Worm (Caenorhabditis elegans) whole organism, mixed stage, embryonic: ENCODE results near the gene hsp-43.

ENCODE experiments used
- M03D4.4 ChIP-seq: sonication (generic microtip); optimal IDR thresholded peaks from 2 replicates; lab custom pipeline; 2017; ENCODE audit warnings: mild to moderate bottlenecking, missing genetic modification characterization, missing compliant biosample characterization
- blmp-1 ChIP-seq: fragments of 150-350 bp; optimal IDR thresholded peaks from 2 replicates; lab custom pipeline; 2014; ENCODE audit warnings: missing biosample characterization, missing genetic modification characterization
- ceh-39 ChIP-seq: fragments of 150-350 bp; optimal IDR thresholded peaks from 2 replicates; lab custom pipeline; 2014; ENCODE audit warnings: missing biosample characterization, missing genetic modification characterization
- ceh-43 ChIP-seq: fragments of 200-800 bp; sonication (Bioruptor generic); optimal IDR thresholded peaks from 2 replicates; lab custom pipeline; 2018; ENCODE audit warnings: mild to moderate bottlenecking, missing genetic modification characterization, moderate library complexity, missing compliant biosample characterization
- ceh-83 ChIP-seq: fragments of 200-800 bp; sonication (Bioruptor generic); optimal IDR thresholded peaks from 2 replicates; lab custom pipeline; 2018; ENCODE audit warnings: mild to moderate bottlenecking, missing genetic modification characterization, missing compliant biosample characterization
- ces-1 ChIP-seq: fragments of 150-350 bp; optimal IDR thresholded peaks from 2 replicates; lab custom pipeline; 2014; ENCODE audit warnings: missing biosample characterization, missing genetic modification reagents, missing genetic modification characterization
- drap-1 ChIP-seq: fragments of 200-800 bp; sonication (Bioruptor generic); optimal IDR thresholded peaks from 3 replicates; lab custom pipeline; 2018; ENCODE audit warnings: mild to moderate bottlenecking, missing genetic modification characterization, missing compliant biosample characterization
- elt-1 ChIP-seq: sonication (generic microtip); optimal IDR thresholded peaks from 2 replicates; lab custom pipeline; 2017; ENCODE audit warnings: missing genetic modification characterization, mild to moderate bottlenecking, missing compliant biosample characterization, antibody characterized with exemption, moderate library complexity, borderline replicate concordance; ENCODE audit not compliant: insufficient read depth
- elt-3 ChIP-seq: fragments of 150-350 bp; optimal IDR thresholded peaks from 2 replicates; lab custom pipeline; 2014; ENCODE audit warnings: missing biosample characterization, missing genetic modification characterization
- flh-1 ChIP-seq: fragments of 200-800 bp; sonication (Bioruptor generic); optimal IDR thresholded peaks from 2 replicates; lab custom pipeline; 2018; ENCODE audit warnings: mild to moderate bottlenecking, missing genetic modification characterization, moderate library complexity, missing compliant biosample characterization
- ham-2 ChIP-seq: fragments of 200-800 bp; sonication (Bioruptor generic); optimal IDR thresholded peaks from 2 replicates; lab custom pipeline; 2018; ENCODE audit warnings: mild to moderate bottlenecking, missing genetic modification characterization, missing compliant biosample characterization
- hlh-1 ChIP-seq: fragments of 150-350 bp; optimal IDR thresholded peaks from 2 replicates; lab custom pipeline; 2014; ENCODE audit warnings: missing biosample characterization, missing genetic modification reagents, missing genetic modification characterization
- lin-13 ChIP-seq: fragments of 150-350 bp; optimal IDR thresholded peaks from 2 replicates; lab custom pipeline; 2014; ENCODE audit warnings: missing biosample characterization, missing genetic modification characterization
- lsy-2 ChIP-seq: fragments of 150-350 bp; optimal IDR thresholded peaks from 2 replicates; lab custom pipeline; 2014; ENCODE audit warnings: missing biosample characterization, missing genetic modification characterization
- mab-5 ChIP-seq: fragments of 150-350 bp; optimal IDR thresholded peaks from 2 replicates; lab custom pipeline; 2014; ENCODE audit warnings: missing biosample characterization, missing genetic modification characterization
- mep-1 ChIP-seq: fragments of 150-350 bp; optimal IDR thresholded peaks from 2 replicates; lab custom pipeline; 2017; ENCODE audit warnings: missing biosample characterization, missing genetic modification reagents, missing genetic modification characterization, inconsistent platforms
- mls-2 ChIP-seq: sonication (generic microtip); optimal IDR thresholded peaks from 2 replicates; lab custom pipeline; 2016; ENCODE audit warnings: mild to moderate bottlenecking, missing genetic modification characterization, moderate library complexity, missing compliant biosample characterization
- nhr-12 ChIP-seq: fragments of 150-350 bp; optimal IDR thresholded peaks from 2 replicates; lab custom pipeline; 2014; ENCODE audit warnings: missing biosample characterization, missing genetic modification characterization
- nhr-237 ChIP-seq: fragments of 150-350 bp; optimal IDR thresholded peaks from 2 replicates; lab custom pipeline; 2014; ENCODE audit warnings: missing biosample characterization, missing genetic modification characterization
- nhr-28 ChIP-seq: fragments of 150-350 bp; optimal IDR thresholded peaks from 2 replicates; lab custom pipeline; 2014; ENCODE audit warnings: missing biosample characterization, missing genetic modification characterization
- pha-4 ChIP-seq: fragments of 150-350 bp; optimal IDR thresholded peaks from 2 replicates; lab custom pipeline; 2018; ENCODE audit warnings: missing biosample characterization, missing genetic modification reagents, missing genetic modification characterization
- sem-2 ChIP-seq: fragments of 200-800 bp; sonication (Bioruptor generic); optimal IDR thresholded peaks from 2 replicates; lab custom pipeline; 2018; ENCODE audit warnings: mild to moderate bottlenecking, missing genetic modification characterization, missing compliant biosample characterization
- snpc-4 ChIP-seq: fragments of 150-350 bp; optimal IDR thresholded peaks from 2 replicates; lab custom pipeline; 2014; ENCODE audit warnings: missing biosample characterization, missing genetic modification characterization
- sptf-1 ChIP-seq: sonication (generic microtip); optimal IDR thresholded peaks from 2 replicates; lab custom pipeline; 2017; ENCODE audit warnings: mild to moderate bottlenecking, missing genetic modification characterization, moderate library complexity, missing compliant biosample characterization
- tbx-8 ChIP-seq: fragments of 200-800 bp; sonication (Bioruptor generic); optimal IDR thresholded peaks from 2 replicates; lab custom pipeline; 2018; ENCODE audit warnings: mild to moderate bottlenecking, missing genetic modification characterization, moderate library complexity, missing compliant biosample characterization
- unc-39 ChIP-seq: fragments of 150-350 bp; optimal IDR thresholded peaks from 2 replicates; lab custom pipeline; 2014; ENCODE audit warnings: missing biosample characterization, missing genetic modification characterization
- unc-62 ChIP-seq: fragments of 150-350 bp; optimal IDR thresholded peaks from 2 replicates; lab custom pipeline; 2014; ENCODE audit warnings: missing biosample characterization, missing genetic modification reagents, missing genetic modification characterization
- zip-8 ChIP-seq: fragments of 150-350 bp; optimal IDR thresholded peaks from 2 replicates; lab custom pipeline; 2014; ENCODE audit warnings: missing biosample characterization, missing genetic modification characterization
- ztf-11 ChIP-seq: fragments of 150-350 bp; optimal IDR thresholded peaks from 2 replicates; lab custom pipeline; 2014; ENCODE audit warnings: missing biosample characterization, missing genetic modification characterization

hsp-43 gene

ce11 chrX:6235443-6235842 lies at the start of gene hsp-43:
hsp-43 (minus strand) TSS chrX:6235543.
- no peak for TF ChIP-seq elt-3 (tag; lab: Kevin White, UChicago)
- no peak for TF ChIP-seq drap-1
- no peak for TF ChIP-seq ceh-43 (GFP tag; lab: Kevin White, UChicago)
- no peak for TF ChIP-seq nhr-237 (tag; lab: Kevin White, UChicago)
- no peak for TF ChIP-seq elt-1 (tag; lab: Kevin White, UChicago)
- TF ChIP-seq zip-8 (tag; lab: Kevin White, UChicago), result no peak
- TF ChIP-seq ceh-83 (GFP tag; lab: Kevin White, UChicago), result no peak
- TF ChIP-seq pha-4 (tag; lab: Kevin White, UChicago), result no peak
- no peak for TF ChIP-seq ham-2
- TF ChIP-seq nhr-28, result no peak
- TF ChIP-seq mls-2 (tag; lab: Kevin White, UChicago), result no peak
- no peak for TF ChIP-seq unc-62 (GFP tag; lab: Kevin White, UChicago)
- no peak for TF ChIP-seq tbx-8 (GFP tag; lab: Kevin White, UChicago)
- no peak for TF ChIP-seq lin-13

- TF ChIP-seq hlh-1 (tag; lab: Kevin White, UChicago) (no peak), ham-2 (no peak), nhr-237 (tag; lab: Kevin White, UChicago) (no peak), zip-8 (tag; lab: Kevin White, UChicago) (no peak), ceh-83 (GFP tag; lab: Kevin White, UChicago) (no peak), pha-4 (tag; lab: Kevin White, UChicago) (no peak), mep-1 (tag; lab: Kevin White, UChicago) (no peak), mab-5 (tag; lab: Kevin White, UChicago) (no peak), unc-62 (GFP tag; lab: Kevin White, UChicago) (no peak), blmp-1 (tag; lab: Kevin White, UChicago) (no peak), sem-2 (no peak), elt-1 (tag; lab: Kevin White, UChicago) (no peak), ces-1 (GFP tag; lab: Kevin White, UChicago) (no peak)
These were observed 45.7 kb upstream of the hsp-43 start for ce11 chrX:6280998-6281397.

ce11 chrX:6279625-6280024 lies 44.3 kb upstream of the hsp-43 start, which contains the start of gene col-166:
col-166 (plus strand) TSS chrX:6280016.
- TF ChIP-seq M03D4.4 (no peak), sem-2 (no peak), ceh-83 (GFP tag; lab: Kevin White, UChicago) (no peak), pha-4 (tag; lab: Kevin White, UChicago) (no peak), sptf-1 (tag; lab: Kevin White, UChicago) (no peak), hlh-1 (tag; lab: Kevin White, UChicago) (no peak), snpc-4 (tag; lab: Kevin White, UChicago) (no peak), ceh-43 (GFP tag; lab: Kevin White, UChicago) (no peak), zip-8 (tag; lab: Kevin White, UChicago) (no peak), mab-5 (tag; lab: Kevin White, UChicago) (no peak), nhr-237 (tag; lab: Kevin White, UChicago) (no peak), drap-1 (no peak), unc-39 (tag; lab: Kevin White, UChicago) (no peak), nhr-12 (tag; lab: Kevin White, UChicago) (no peak), mep-1 (tag; lab: Kevin White, UChicago) (no peak), ztf-11 (tag; lab: Kevin White, UChicago) (no peak), flh-1 (no peak)

- TF ChIP-seq drap-1 (no peak), nhr-237 (tag; lab: Kevin White, UChicago) (no peak), sem-2 (no peak), unc-62 (GFP tag; lab: Kevin White, UChicago) (no peak), nhr-28 (no peak), blmp-1 (tag; lab: Kevin White, UChicago) (no peak), pha-4 (tag; lab: Kevin White, UChicago) (no peak), snpc-4 (tag; lab: Kevin White, UChicago) (no peak), unc-39 (tag; lab: Kevin White, UChicago) (no peak), mls-2 (tag; lab: Kevin White, UChicago) (no peak), ceh-39 (tag; lab: Kevin White, UChicago) (no peak), elt-3 (tag; lab: Kevin White, UChicago) (no peak), sptf-1 (tag; lab: Kevin White, UChicago) (no peak), hlh-1 (tag; lab: Kevin White, UChicago) (no peak), ces-1 (GFP tag; lab: Kevin White, UChicago) (no peak), ztf-11 (tag; lab: Kevin White, UChicago) (no peak), elt-1 (tag; lab: Kevin White, UChicago) (no peak), lsy-2 (tag; lab: Kevin White, UChicago) (no peak)
These were observed 43.0 kb upstream of the hsp-43 start for ce11 chrX:6278296-6278695.
